Fruit fly (Drosophila melanogaster) Kc167 (cell line): ENCODE data around the gene CG5849.
"Not testable (repeated sequence)": the region's sequence is repeated elsewhere in the genome, so short reads cannot be mapped to it uniquely, and the experiment has no call there.

Experiments used
- Myc ChIP-seq: fragments of >200 bp; optimal IDR thresholded peaks from 2 replicates; lab custom pipeline; 2017; ENCODE audit warnings: missing external identifiers
- Sin3A ChIP-seq: fragments of >200 bp; optimal IDR thresholded peaks from 2 replicates; lab custom pipeline; 2018; ENCODE audit warnings: missing external identifiers
- h ChIP-seq: fragments of >200 bp; optimal IDR thresholded peaks from 3 replicates; lab custom pipeline; 2018; ENCODE audit warnings: missing external identifiers
- insv ChIP-seq: fragments of >200 bp; optimal IDR thresholded peaks from 3 replicates; lab custom pipeline; 2018; ENCODE audit warnings: missing external identifiers
- psq ChIP-seq: fragments of >200 bp; optimal IDR thresholded peaks from 2 replicates; lab custom pipeline; 2017; ENCODE audit warnings: missing external identifiers
- ttk ChIP-seq: sonication (Bioruptor generic); optimal IDR thresholded peaks from 2 replicates; lab custom pipeline; 2017; ENCODE audit warnings: missing external identifiers

The CG5849 gene

DNA sequence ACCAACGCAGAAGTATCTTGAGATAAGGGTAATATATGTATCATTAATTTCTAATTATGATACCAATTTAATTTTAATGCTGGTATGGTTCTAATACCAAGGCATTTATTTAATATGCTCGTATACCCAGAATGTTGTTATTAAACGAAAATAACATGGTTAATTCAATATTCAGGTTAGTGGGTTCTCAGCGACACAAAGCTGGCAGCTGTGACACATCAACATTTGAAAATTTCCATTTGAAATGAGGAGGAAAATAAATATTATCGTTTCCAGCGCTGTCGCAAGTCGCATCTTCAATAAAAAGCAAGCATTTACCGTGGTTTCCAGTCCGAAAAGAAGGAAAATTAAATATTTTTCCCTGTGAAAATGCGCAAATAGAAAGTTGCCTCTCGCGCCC lies 8.9 kb upstream of the CG5849 start:
- TF ChIP-seq ttk (lab: Kevin White, UChicago): no peak
- no peak for TF ChIP-seq Myc (lab: Kevin White, UChicago)
- no peak for TF ChIP-seq insv (lab: Kevin White, UChicago)
- no peak for TF ChIP-seq Sin3A (lab: Kevin White, UChicago)
- TF ChIP-seq h (lab: Kevin White, UChicago): no peak
- no peak for TF ChIP-seq psq (lab: Kevin White, UChicago)

DNA sequence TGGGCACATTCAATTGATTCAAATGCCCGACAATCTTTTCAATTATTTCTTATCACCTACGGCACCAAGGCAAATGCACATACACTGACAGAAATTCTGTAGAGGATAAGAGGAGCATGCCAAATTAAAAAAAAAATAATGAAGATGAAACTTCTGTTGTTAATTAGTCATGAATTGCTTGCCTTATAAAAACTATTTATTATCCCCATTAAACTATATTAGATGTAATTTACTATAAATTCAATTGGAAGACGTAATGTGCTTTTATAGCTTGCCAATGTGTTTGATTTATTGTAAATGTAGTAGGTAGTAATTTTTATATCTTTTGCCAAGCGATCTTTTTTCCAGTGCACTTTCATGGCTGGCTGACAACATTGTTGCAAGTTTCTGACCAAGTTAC lies 8.2 kb upstream of the CG5849 start:
- no peak for TF ChIP-seq h (lab: Kevin White, UChicago)
- TF ChIP-seq psq (lab: Kevin White, UChicago): no peak
- no peak for TF ChIP-seq Myc (lab: Kevin White, UChicago)
- no peak for TF ChIP-seq ttk (lab: Kevin White, UChicago)
- no peak for TF ChIP-seq insv (lab: Kevin White, UChicago)
- TF ChIP-seq Sin3A (lab: Kevin White, UChicago): no peak

DNA sequence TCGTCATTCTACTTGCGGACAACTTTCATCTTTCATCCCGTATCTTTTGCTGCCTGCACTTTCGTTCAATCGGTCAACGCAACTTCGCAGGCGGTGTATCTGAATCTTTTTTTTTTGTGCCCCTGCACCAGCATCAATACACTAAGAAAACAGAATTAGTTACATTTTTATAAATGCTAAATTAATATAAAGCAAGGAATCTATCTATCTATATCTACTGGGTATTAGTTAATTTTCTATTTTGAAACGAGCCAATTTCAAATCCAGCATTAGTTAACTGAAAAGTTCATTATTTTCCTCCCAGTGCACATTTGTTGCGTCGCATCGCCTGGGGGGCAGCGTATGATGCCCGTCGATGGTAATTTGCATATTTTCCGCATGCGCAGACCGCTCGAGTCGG lies 7.0 kb upstream of the CG5849 start:
- TF ChIP-seq insv (lab: Kevin White, UChicago): no peak
- TF ChIP-seq psq (lab: Kevin White, UChicago): no peak
- no peak for TF ChIP-seq Sin3A (lab: Kevin White, UChicago)
- no peak for TF ChIP-seq h (lab: Kevin White, UChicago)
- TF ChIP-seq ttk (lab: Kevin White, UChicago): no peak
- no peak for TF ChIP-seq Myc (lab: Kevin White, UChicago)

DNA sequence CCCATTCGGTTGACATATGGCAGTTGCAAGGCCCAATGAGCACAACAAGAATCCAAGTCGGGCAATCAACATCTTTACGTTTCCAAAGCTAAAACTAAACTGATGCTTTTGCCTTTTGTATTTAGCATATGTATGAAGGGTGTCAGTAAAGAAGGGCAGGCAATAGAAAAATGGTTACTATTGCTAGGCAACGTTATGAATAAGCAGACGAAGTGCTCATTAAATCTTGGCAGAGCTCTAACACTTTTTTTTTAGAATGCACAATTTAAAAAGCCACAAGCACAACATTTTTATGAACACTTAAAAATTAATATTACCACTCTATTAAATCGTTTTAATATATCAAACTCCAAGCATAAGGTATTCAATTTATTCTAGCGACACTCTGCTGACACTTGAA lies 3.7 kb upstream of the CG5849 start, which contains the start of gene Sfp93F:
TSS of gene Sfp93F (minus strand) at position 101 of the 400 bp plus-strand sequence.
- not testable (repeated sequence) for TF ChIP-seq insv, psq, Myc (lab: Kevin White, UChicago)

DNA sequence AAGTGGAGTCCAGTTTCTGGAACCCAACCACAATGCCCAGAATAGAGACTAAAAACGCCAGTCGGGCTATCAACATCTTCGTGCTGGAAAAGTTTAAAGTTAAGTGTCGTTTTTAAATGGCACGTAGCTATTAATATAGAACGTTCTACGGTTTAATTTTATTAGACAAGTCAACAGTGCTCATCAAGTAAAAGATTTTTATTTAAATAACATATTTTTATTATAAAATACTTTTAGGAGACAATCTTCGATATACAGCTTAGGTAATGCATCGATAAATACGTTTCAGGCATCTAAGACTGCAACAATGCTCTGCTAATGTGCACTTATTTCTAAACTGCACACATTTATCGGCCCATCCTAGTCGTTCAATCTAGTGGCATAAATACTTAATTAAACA lies 3.2 kb upstream of the CG5849 start, which contains the start of gene CG42869:
TSS of gene CG42869 (minus strand) at position 101 of the 400 bp plus-strand sequence.
- TF ChIP-seq h (lab: Kevin White, UChicago) (no peak), ttk (lab: Kevin White, UChicago) (no peak), psq (lab: Kevin White, UChicago) (no peak), Myc (lab: Kevin White, UChicago) (no peak), insv (lab: Kevin White, UChicago) (no peak), Sin3A (lab: Kevin White, UChicago) (no peak)

DNA sequence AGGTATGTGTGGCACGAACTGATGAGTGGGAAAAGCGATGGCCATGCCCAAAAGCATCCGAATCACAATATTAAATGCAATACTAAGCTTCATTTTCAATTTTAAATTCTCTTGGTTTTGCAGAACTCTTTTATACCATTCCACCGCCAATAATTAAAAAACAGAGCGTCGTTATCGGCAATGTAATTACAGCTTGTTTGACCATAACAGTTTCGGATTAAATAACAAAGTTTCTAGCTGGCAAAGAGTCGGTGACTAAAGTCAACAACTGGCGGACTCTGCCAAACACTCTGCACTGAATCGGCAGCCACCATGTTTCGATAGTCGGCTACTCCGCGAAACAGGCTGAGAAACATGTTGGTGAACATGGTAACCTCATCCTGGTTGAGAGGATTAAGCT lies 2.6 kb upstream of the CG5849 start, which contains the start of gene CG42870:
TSS of gene CG42870 (minus strand) at position 101 of the 400 bp plus-strand sequence.
- TF ChIP-seq Sin3A (lab: Kevin White, UChicago): no peak
- TF ChIP-seq insv (lab: Kevin White, UChicago): no peak
- TF ChIP-seq Myc (lab: Kevin White, UChicago): no peak
- no peak for TF ChIP-seq ttk (lab: Kevin White, UChicago)
- no peak for TF ChIP-seq psq (lab: Kevin White, UChicago)

DNA sequence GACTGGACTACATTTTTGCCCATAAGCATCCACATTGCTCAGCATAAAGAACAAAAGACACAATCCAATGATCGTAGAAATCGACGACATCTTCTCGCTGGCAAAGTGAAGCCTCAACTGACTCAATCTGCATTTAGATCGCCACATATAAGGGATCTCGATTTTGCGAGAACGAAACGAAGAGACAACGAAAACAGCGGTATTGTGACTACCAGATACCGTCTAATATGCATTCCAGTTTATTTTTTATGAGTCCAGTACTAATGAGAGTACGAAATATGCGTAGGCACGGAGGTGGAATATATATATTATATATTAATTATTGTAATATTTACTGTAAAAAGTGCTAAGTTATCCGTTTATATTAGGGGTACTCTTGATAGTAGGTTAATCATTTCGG lies 895 bp upstream of the CG5849 start, which contains the start of gene CG34034:
TSS of gene CG34034 (minus strand) at position 101 of the 400 bp plus-strand sequence.
- no peak for TF ChIP-seq Myc (lab: Kevin White, UChicago)

DNA sequence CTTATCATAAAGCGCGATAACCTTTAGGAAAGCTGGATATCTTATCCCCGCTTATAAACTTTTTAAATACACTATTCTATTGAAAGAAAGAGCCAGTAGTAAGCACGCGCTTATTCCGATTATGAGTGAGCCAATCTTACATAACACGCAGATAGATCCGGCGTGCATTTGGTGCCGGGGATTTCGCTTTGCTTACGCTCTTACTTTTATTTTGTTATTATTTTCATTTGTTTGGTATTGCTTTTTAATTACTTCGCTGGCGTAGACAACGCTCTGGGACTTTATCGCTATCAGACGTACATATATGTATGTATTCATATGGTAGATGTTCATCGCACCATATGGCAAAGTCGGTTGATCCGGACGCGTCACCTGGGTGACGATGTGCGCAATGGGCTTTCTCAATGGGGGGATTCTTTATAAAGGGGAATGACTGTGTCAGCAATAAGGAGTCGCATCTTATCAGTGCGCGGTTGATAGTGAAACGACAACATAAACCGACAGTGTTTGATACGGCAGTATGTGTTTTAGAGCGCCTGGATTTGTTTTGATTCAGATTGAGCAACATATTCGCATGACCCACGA lies 953 bp downstream of the CG5849 start:
- TF ChIP-seq ttk (lab: Kevin White, UChicago): no peak
- no peak for TF ChIP-seq Sin3A (lab: Kevin White, UChicago)
- no peak for TF ChIP-seq h (lab: Kevin White, UChicago)
- no peak for TF ChIP-seq insv (lab: Kevin White, UChicago)
- TF ChIP-seq Myc (lab: Kevin White, UChicago): no peak
- TF ChIP-seq psq (lab: Kevin White, UChicago): no peak

DNA sequence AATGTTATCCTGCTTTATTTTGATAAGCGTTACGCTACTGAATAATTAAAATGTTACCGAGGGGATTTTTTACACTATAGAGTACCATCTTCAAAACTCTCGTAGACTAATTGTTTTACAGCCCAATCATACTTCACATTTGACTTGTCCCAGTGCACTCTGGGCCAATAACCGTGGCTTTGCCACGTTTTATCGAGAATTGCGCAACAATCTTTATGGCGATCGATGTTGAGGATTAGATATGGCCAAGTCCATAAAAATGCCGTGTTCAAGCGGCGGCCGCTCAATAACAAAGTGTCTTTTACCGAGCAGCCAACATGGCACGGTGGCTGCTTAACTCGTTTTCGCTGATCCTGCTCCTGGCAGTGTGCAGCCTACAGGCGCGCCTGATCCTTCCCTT lies 5.1 kb downstream of the CG5849 start, which contains the start of gene CG31343:
TSS of gene CG31343 (plus strand) at position 279 of the 400 bp plus-strand sequence.
- TF ChIP-seq insv (lab: Kevin White, UChicago): no peak
- no peak for TF ChIP-seq h (lab: Kevin White, UChicago)
- no peak for TF ChIP-seq Sin3A (lab: Kevin White, UChicago)
- no peak for TF ChIP-seq ttk (lab: Kevin White, UChicago)
- TF ChIP-seq psq (lab: Kevin White, UChicago): no peak
- TF ChIP-seq Myc (lab: Kevin White, UChicago): no peak

DNA sequence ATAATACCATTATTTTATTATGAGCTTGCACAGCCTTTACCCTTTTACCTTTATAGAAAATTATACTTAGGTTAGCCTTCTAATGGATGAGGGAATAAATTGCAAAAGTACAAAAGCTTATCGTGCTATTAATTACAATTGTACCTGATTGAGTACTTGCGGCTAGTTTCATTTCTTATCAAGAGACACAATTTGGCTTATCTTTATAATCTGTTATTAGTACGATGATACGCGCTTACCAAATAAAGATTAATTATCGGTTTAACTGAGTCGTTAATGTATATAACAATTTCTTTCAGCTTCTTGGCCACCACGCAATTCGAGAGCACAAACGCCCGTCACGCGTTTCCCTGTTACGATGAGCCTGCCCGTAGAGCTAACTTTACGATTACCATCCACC lies 6.0 kb downstream of the CG5849 start:
- TF ChIP-seq insv (lab: Kevin White, UChicago) (no peak), Myc (lab: Kevin White, UChicago) (no peak), psq (lab: Kevin White, UChicago) (no peak), ttk (lab: Kevin White, UChicago) (no peak), h (lab: Kevin White, UChicago) (no peak), Sin3A (lab: Kevin White, UChicago) (no peak)

DNA sequence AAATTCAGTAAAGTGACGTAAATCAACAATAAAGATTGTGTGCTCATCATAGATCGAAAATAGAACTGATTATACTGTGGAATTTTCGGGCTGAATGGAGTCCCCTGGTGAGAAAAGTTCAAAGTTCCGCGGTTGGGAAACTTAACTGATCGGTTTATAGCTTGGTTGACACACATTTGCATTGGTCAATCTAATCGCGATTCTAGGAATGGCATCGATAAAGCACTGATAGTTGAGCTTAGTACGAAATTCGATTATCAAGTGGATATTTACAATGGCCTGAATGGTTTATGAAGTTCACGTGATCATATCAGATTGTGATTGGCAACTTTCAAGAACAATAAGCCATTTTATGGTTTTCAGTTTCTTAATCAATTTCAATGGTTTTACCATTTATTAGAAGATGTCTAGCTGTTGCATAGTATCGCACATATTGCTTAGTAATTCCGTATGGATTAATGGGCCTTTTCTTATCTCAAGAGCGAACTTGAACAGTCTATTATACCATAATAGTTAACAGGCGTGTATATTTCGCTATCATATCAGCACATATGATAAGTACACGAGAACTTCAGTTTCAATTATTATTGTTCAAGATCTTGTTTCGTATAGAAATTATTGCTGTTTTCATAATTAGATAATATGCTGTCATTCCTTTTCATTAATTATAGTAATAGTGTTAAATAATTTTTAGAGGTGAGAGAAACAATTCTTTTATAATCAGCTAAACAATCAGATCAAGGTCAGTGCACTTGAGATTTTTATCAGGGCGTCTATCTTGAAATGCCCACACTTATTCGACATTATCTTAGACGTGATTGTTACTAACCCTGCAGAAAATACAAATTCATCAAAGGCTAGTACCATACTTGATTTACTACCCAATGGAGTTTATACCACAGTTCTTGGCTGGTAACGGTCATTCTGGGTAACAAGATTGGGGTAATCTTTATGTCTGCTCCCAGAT lies 9.3 kb downstream of the CG5849 start, which contains the start of gene CG31233:
TSS of gene CG31233 (plus strand) at position 900 of the 967 bp plus-strand sequence.
- TF ChIP-seq ttk (lab: Kevin White, UChicago) (no peak), Sin3A (lab: Kevin White, UChicago) (no peak), Myc (lab: Kevin White, UChicago) (no peak), psq (lab: Kevin White, UChicago) (no peak)
